Fruit fly (Drosophila melanogaster) Kc167 (cell line): ENCODE measurements around the gene Ser.

Experiments
- Myc ChIP-seq: fragments of >200 bp; optimal IDR thresholded peaks from 2 replicates; lab custom pipeline; 2017; ENCODE audit warnings: missing external identifiers
- Sin3A ChIP-seq: fragments of >200 bp; optimal IDR thresholded peaks from 2 replicates; lab custom pipeline; 2018; ENCODE audit warnings: missing external identifiers
- h ChIP-seq: fragments of >200 bp; optimal IDR thresholded peaks from 3 replicates; lab custom pipeline; 2018; ENCODE audit warnings: missing external identifiers
- insv ChIP-seq: fragments of >200 bp; optimal IDR thresholded peaks from 3 replicates; lab custom pipeline; 2018; ENCODE audit warnings: missing external identifiers
- psq ChIP-seq: fragments of >200 bp; optimal IDR thresholded peaks from 2 replicates; lab custom pipeline; 2017; ENCODE audit warnings: missing external identifiers
- ttk ChIP-seq: sonication (Bioruptor generic); optimal IDR thresholded peaks from 2 replicates; lab custom pipeline; 2017; ENCODE audit warnings: missing external identifiers

Ser gene

DNA sequence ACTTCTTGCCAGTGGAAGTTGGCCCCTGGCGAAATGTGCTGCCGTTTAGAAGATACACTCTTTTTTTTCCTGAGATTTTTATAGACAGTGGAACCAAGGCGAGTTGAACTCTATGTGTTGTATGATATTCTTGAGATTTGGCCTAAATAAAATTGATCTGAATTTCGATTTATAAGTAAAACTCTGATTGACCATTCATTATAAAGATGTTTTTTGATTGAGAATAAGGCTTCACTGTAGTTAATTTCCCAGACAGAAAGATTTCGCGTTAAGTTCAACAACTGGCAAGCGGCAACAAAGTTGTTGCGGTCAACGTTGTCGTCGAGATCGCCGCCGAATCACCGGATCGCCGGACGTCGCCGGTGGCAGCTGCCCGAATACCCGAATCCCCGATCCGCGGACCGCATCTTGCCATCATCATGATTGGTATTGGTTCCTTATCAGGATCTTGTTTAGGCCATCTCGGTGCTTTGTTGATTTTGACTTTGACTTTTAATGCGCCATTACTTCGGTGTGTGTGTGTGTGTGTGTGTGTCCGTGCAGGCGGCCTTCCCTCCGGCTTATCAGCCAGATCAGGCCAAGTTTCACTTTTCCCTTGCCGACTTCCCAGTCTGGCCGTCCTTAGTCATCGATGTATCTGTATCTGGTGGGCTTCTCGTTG lies 28.1 kb upstream of the Ser start:
- TF ChIP-seq ttk (lab: Kevin White, UChicago) (no peak), h (lab: Kevin White, UChicago) (no peak), Myc (lab: Kevin White, UChicago) (no peak), insv (lab: Kevin White, UChicago) (no peak), psq (lab: Kevin White, UChicago) (no peak), Sin3A (lab: Kevin White, UChicago) (no peak)

DNA sequence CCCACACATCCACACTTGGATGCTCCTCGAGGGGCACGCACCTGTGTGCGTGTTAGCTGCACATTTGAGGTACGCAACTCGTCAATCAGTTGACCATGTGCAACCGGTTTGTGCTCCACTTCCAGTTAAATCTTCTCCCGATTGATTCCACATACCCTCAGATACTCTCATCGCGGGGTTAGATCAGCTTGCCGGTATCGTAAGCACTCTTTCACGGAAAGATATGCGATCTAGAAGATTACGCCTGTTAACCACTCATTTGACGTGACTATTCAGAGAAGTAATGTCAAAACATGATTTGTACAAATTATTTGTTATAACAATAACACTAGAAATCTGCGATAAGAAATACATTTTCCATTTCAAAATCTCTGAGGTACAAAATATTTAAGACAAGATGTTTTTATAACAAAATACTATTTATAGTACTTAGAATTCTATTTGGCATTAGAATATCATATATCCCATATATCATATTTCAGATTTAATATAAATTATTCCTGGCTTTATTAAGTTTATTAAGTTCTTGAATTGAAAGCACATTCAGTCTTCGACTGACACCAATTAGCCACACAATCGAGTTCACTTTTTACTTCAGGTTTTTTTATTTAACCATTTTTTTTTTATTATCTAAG lies 26.9 kb upstream of the Ser start:
- TF ChIP-seq Sin3A (lab: Kevin White, UChicago) (no peak), Myc (lab: Kevin White, UChicago) (no peak), h (lab: Kevin White, UChicago) (no peak), psq (lab: Kevin White, UChicago) (no peak), ttk (lab: Kevin White, UChicago) (no peak), insv (lab: Kevin White, UChicago) (no peak)

DNA sequence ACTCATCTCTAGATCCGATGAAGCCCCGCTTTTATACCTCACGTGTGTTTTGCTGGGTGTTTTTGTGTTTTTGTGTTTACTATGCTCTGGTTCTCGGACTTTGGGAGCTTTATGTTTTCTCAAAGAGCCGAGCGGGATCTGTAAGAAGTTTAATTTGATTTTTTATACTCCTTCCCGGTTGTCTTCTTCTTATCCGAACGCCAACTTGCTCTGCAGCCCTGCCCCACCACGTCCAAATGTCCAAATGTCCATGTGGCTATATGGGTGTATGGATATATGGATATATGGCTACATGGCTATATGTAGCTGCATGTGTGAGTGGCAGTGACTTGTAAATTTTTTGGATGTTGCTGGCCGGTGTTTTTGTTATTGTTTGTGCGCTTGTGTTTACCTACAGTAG lies 24.7 kb upstream of the Ser start:
- no peak for TF ChIP-seq psq (lab: Kevin White, UChicago)

DNA sequence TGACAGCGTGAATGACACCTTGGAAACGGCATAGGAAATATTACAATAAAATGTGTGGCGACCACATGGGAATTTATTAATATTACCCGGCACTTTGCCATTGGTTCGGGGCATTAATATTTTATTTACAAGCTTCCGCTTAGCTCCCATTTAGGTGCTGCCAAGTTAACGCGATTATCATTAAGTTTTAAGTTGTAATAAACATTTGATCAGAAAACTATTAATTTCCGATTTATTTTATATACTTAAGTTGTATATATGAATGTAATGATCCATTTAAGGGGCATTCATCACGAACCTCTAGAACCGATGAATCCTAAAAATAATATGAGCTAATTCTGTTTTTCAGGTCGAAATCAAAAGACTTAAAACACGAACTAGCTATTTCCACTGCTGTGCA lies 24.2 kb upstream of the Ser start:
- TF ChIP-seq ttk (lab: Kevin White, UChicago) (no peak), h (lab: Kevin White, UChicago) (no peak)

DNA sequence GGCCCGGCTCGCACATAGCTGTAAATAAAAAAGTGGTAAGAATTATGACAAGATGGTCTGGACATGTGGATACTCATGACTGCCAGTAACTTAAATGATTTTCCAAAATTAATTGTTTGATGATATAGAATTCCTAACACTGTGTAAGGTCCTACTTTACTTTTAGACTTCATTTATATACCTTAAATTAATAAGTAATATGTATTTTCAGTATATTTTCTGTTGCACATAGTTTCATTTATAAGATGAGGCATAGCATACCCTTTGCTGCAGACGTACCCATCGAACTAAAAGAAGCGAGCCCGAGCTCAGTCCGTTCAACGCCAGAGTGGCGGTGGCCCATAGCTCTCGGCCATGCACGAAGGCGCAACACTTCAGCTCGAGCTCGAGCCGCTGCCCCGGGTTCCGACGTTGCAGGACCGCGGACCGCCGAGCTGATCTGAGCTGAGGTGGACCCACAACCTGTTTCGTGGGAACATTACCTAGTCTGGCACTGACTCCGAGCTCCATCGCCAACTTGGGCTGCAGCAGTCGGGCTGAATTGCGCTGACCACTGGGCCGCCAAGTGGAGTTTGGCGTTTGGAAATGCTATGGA lies 23.5 kb upstream of the Ser start:
- TF ChIP-seq psq (lab: Kevin White, UChicago) = no peak
- no peak for TF ChIP-seq Myc (lab: Kevin White, UChicago)
- TF ChIP-seq h (lab: Kevin White, UChicago) = no peak
- TF ChIP-seq insv (lab: Kevin White, UChicago) = no peak
- no peak for TF ChIP-seq Sin3A (lab: Kevin White, UChicago)
- TF ChIP-seq ttk (lab: Kevin White, UChicago) = no peak

DNA sequence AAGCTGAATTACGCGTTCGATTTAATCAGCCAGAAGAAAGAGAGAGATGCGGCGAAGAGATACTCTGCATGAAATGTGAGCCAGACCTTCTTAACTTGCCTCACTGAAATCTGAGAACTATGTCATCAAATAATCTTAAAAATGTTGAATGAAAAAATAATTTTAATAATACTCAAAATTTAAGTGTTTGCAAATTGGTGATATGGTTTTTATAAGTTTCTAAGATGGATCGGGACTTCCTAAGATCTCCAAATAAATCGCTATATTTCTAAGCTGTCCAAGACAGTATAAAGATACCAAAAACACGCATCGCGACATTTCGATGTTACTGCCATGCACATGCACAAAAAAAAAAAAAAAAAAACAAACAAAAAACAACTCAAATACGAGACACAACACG lies 20.9 kb upstream of the Ser start:
- TF ChIP-seq Myc (lab: Kevin White, UChicago) (no peak), insv (lab: Kevin White, UChicago) (no peak), Sin3A (lab: Kevin White, UChicago) (no peak), psq (lab: Kevin White, UChicago) (no peak), ttk (lab: Kevin White, UChicago) (no peak), h (lab: Kevin White, UChicago) (no peak)

DNA sequence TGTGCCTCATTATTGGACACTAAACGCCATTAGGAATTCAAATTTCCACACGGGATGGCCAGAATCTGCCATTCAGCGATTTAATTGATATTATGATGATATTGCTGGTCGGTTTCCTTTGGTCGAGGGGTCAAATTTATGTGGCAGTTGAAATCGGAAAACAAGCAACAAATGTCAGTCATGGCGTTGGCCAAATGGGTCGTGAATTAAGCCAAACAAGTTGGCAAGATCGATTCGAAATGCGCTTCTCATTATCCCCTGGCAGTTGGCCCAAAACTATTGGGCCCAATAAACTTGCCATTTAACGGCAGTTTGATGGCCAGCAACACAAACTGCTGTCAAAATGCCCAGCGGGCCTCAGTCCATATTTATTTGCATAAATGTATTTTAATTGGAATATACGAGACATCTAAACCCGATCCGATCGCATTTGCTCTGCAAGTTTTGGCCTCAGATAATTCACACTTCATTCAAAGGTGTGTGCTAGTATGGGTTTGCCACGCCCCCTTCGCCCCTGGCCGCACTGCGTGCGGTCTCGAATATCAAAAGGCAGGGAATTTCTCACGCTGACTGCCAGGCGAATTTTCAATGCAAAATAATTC lies 19.0 kb upstream of the Ser start:
- TF ChIP-seq ttk (lab: Kevin White, UChicago) (no peak), Sin3A (lab: Kevin White, UChicago) (no peak), psq (lab: Kevin White, UChicago) (no peak), insv (lab: Kevin White, UChicago) (no peak), Myc (lab: Kevin White, UChicago) (no peak)

DNA sequence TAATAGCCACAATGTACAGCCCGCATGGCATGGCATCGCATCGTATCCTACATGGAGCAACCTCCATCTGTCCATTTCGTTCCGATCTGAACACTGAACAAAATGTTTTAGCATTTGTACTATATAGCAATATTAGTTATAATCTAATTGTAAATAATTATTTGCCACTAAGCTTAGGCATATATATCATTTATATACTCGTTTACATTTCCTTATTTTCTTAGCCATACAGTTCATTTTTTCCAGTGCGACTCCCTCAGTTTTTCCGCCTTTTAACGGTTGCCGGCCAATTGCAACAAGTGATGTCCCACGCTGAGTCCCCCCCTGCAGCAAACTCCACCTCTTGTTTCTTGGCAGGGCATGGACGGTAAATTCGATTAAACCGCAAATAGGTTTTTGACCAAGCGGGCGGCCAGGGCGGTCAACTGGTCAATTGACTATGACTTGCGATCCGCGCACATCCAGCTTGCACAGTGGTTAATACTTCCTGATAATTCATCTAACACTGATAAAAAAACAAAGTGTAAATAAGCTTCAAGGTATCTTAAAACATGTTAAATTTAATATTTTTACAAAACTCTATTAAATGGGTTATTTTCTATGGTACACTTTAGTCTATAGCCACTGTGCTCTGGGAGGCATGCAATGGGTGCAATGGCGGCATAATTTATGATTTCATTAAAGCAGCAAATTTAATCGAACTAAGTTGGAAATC lies 15.7 kb upstream of the Ser start:
- no peak for TF ChIP-seq insv (lab: Kevin White, UChicago)
- TF ChIP-seq Sin3A (lab: Kevin White, UChicago) = no peak
- TF ChIP-seq Myc (lab: Kevin White, UChicago) = no peak

DNA sequence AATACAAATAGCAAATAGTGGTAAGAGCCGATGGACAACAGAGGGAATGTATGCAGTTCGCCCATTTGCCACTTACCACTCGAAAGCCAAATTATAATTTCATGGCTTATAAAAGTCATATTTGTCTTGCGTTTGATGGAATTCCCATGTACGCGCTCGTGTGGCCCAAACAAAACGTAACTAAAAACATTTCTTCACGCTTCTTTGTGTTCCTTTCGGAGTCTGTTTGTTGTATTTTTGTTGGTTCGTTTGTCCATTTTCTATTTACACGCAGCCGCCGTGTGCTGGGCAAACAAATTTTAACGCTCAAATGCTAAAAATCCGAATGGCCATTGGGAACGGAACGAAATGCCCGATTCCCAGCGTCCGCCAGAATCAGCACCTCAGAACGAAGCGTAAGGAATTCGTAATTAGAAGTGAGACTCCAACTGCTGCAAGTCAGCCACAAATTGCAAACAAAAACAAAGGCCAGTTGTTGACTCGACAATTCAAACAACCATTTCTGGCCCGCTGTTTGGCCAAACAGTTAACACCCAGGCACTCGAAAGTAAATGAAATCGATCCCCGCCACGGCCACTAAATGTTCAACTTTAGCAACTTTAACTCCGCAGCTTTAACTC lies 14.8 kb upstream of the Ser start:
- TF ChIP-seq psq (lab: Kevin White, UChicago) (no peak), insv (lab: Kevin White, UChicago) (no peak), Myc (lab: Kevin White, UChicago) (no peak), ttk (lab: Kevin White, UChicago) (no peak), Sin3A (lab: Kevin White, UChicago) (no peak), h (lab: Kevin White, UChicago) (no peak)

DNA sequence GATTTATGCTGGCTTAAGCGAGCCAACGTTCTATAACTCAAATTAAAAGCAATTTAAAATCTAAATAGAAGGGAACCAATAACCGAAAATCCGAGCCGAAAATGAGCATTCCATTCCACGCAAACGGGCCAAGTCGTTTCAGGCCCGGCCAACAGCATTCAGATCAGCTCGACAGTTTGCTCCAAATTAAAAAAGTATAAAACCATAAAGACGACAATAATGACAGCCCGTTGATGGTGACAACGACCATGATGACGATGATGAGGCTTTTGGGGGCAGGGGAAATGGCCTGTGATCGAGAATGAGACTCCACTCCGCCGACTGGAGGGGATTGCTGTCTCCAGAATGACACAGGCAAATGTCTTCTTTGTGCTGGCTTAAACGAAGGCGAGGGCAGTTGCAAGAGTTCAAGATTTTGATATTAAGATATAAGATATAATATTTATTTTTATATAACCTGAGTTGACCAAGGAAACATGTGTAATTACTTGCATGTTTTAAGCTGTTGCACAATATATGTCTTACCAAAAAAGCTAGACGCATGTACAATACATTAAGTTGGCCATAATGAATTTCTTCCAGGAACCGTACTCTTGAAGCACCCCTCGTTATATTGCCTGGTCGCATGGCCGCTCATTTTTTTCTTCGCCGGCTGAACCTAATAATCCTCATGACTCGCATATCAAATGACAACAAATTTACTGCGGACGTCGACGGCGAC lies 10.8 kb upstream of the Ser start:
- TF ChIP-seq Myc (lab: Kevin White, UChicago) (no peak), ttk (lab: Kevin White, UChicago) (no peak), insv (lab: Kevin White, UChicago) (no peak), h (lab: Kevin White, UChicago) (no peak)
